Worm (Caenorhabditis elegans) whole organism, L1 larva: ENCODE results near the gene cox-18.
"Not testable (repeated sequence)": the region's sequence is repeated elsewhere in the genome, so short reads cannot be mapped to it uniquely, and the experiment has no call there.

Source experiments
- C04F5.9 ChIP-seq: sonication (generic microtip); optimal IDR thresholded peaks from 2 replicates; lab custom pipeline; 2016; ENCODE audit warnings: missing genetic modification characterization, missing compliant biosample characterization
- C16A3.4 ChIP-seq: fragments of 150-350 bp; optimal IDR thresholded peaks from 2 replicates; lab custom pipeline; 2014; ENCODE audit warnings: missing biosample characterization, missing genetic modification characterization
- aha-1 ChIP-seq: fragments of 150-350 bp; optimal IDR thresholded peaks from 2 replicates; lab custom pipeline; 2014; ENCODE audit warnings: missing biosample characterization, missing genetic modification characterization
- alr-1 ChIP-seq: fragments of 200-800 bp; sonication (Bioruptor generic); optimal IDR thresholded peaks from 2 replicates; lab custom pipeline; 2018; ENCODE audit warnings: borderline replicate concordance, mild to moderate bottlenecking, missing genetic modification characterization, missing compliant biosample characterization
- aly-2 ChIP-seq: fragments of 150-350 bp; optimal IDR thresholded peaks from 2 replicates; lab custom pipeline; 2014; ENCODE audit warnings: missing biosample characterization, missing genetic modification characterization
- blmp-1 ChIP-seq: fragments of 150-350 bp; optimal IDR thresholded peaks from 2 replicates; lab custom pipeline; 2014; ENCODE audit warnings: missing biosample characterization, missing genetic modification characterization
- ceh-8 ChIP-seq: fragments of 200-800 bp; sonication (Bioruptor generic); optimal IDR thresholded peaks from 2 replicates; lab custom pipeline; 2018; ENCODE audit warnings: mild to moderate bottlenecking, missing genetic modification characterization, moderate library complexity, missing compliant biosample characterization
- ceh-82 ChIP-seq, 3 experiments: fragments of 150-350 bp in 1 of 3; sonication (generic microtip) in 2 of 3; optimal IDR thresholded peaks; 2 replicates each; lab custom pipeline; 2014 to 2017; ENCODE audit warnings: missing biosample characterization in 3 of 3, missing genetic modification characterization in 3 of 3
- ceh-88 ChIP-seq: fragments of 200-800 bp; sonication (Bioruptor generic); IDR thresholded peaks from 2 replicates; pipeline ENCODE4 v1.3.6; 2022; ENCODE audit warnings: missing genetic modification characterization, missing compliant biosample characterization
- ceh-90 ChIP-seq: sonication (generic microtip); optimal IDR thresholded peaks from 2 replicates; lab custom pipeline; 2016; ENCODE audit warnings: missing genetic modification characterization, missing compliant biosample characterization
- dpl-1 ChIP-seq, 3 experiments: fragments of 150-350 bp in 2 of 3; sonication (generic microtip) in 1 of 3; optimal IDR thresholded peaks; 2 replicates each; lab custom pipeline; 2014 to 2017; ENCODE audit warnings: missing biosample characterization in 3 of 3, missing genetic modification characterization in 3 of 3, missing genetic modification reagents in 3 of 3
- efl-1 ChIP-seq, 4 experiments: fragments of 150-350 bp; optimal IDR thresholded peaks in 3 of 4; peaks in 1 of 4; 1 replicate in 1 of 4; 2 replicates in 3 of 4; lab custom pipeline; 2014; ENCODE audit warnings: missing biosample characterization in 2 of 4, missing genetic modification characterization in 2 of 4, missing genetic modification reagents in 2 of 4
- efl-3 ChIP-seq: fragments of 200-800 bp; sonication (Bioruptor generic); optimal IDR thresholded peaks from 2 replicates; lab custom pipeline; 2018; ENCODE audit warnings: mild to moderate bottlenecking, missing genetic modification characterization, missing compliant biosample characterization
- egl-13 ChIP-seq: sonication (generic microtip); optimal IDR thresholded peaks from 2 replicates; lab custom pipeline; 2016; ENCODE audit warnings: missing genotype, missing genetic modification reagents, missing genetic modification characterization, missing compliant biosample characterization
- egl-27 ChIP-seq, 2 experiments: fragments of 150-350 bp in 1 of 2; sonication (generic microtip); optimal IDR thresholded peaks; 3 replicates each; lab custom pipeline; 2017 to 2018; ENCODE audit warnings: missing biosample characterization in 2 of 2, missing genetic modification characterization in 2 of 2, missing genetic modification reagents in 2 of 2
- grh-1 ChIP-seq: fragments of 200-800 bp; sonication (Bioruptor generic); IDR thresholded peaks from 2 replicates; pipeline ENCODE4 v1.3.6; 2022; ENCODE audit warnings: missing genetic modification reagents, missing genetic modification characterization, missing compliant biosample characterization
- hlh-4 ChIP-seq: sonication (generic microtip); optimal IDR thresholded peaks from 2 replicates; lab custom pipeline; 2016; ENCODE audit warnings: mild to moderate bottlenecking, missing genetic modification characterization, missing compliant biosample characterization
- irx-1 ChIP-seq: sonication (generic microtip); optimal IDR thresholded peaks from 2 replicates; lab custom pipeline; 2016; ENCODE audit warnings: missing genetic modification characterization, missing compliant biosample characterization
- isw-1 ChIP-seq: fragments of 200-800 bp; sonication (Bioruptor generic); IDR thresholded peaks from 2 replicates; pipeline ENCODE4 v1.3.6; 2022; ENCODE audit warnings: missing genetic modification characterization, missing compliant biosample characterization
- jun-1 ChIP-seq: fragments of 150-350 bp; optimal IDR thresholded peaks from 2 replicates; lab custom pipeline; 2014; ENCODE audit warnings: missing biosample characterization, missing genetic modification reagents, missing genetic modification characterization
- lin-15B ChIP-seq: fragments of 150-350 bp; sonication (generic microtip); optimal IDR thresholded peaks from 3 replicates; lab custom pipeline; 2014; ENCODE audit warnings: missing biosample characterization, missing genetic modification characterization
- lin-35 ChIP-seq, 2 experiments: fragments of 150-350 bp; optimal IDR thresholded peaks; 2 replicates each; lab custom pipeline; 2014; ENCODE audit warnings: missing biosample characterization in 2 of 2, missing genetic modification characterization in 2 of 2, missing genetic modification reagents in 2 of 2
- lin-39 ChIP-seq: fragments of 150-350 bp; optimal IDR thresholded peaks from 2 replicates; lab custom pipeline; 2014; ENCODE audit warnings: missing biosample characterization, missing genetic modification reagents, missing genetic modification characterization
- lir-3 ChIP-seq: sonication (generic microtip); optimal IDR thresholded peaks from 2 replicates; lab custom pipeline; 2016; ENCODE audit warnings: mild to moderate bottlenecking, missing genetic modification characterization, moderate library complexity, missing compliant biosample characterization; ENCODE audit not compliant: poor library complexity
- mab-9 ChIP-seq: fragments of 200-800 bp; sonication (Bioruptor generic); IDR thresholded peaks from 2 replicates; pipeline ENCODE4 v1.3.6; 2022; ENCODE audit warnings: missing genetic modification reagents, missing genetic modification characterization, missing compliant biosample characterization
- mdl-1 ChIP-seq, 2 experiments: fragments of 150-350 bp; optimal IDR thresholded peaks; 2 replicates each; lab custom pipeline; 2014 to 2017; ENCODE audit warnings: missing biosample characterization in 2 of 2, missing genetic modification characterization in 2 of 2, inconsistent platforms in 1 of 2
- mep-1 ChIP-seq: fragments of 150-350 bp; optimal IDR thresholded peaks from 2 replicates; lab custom pipeline; 2014; ENCODE audit warnings: missing biosample characterization, missing genetic modification characterization
- nhr-12 ChIP-seq: sonication (generic microtip); optimal IDR thresholded peaks from 2 replicates; lab custom pipeline; 2017; ENCODE audit warnings: missing biosample characterization, missing genetic modification characterization
- nhr-19 ChIP-seq: fragments of 200-800 bp; sonication (Bioruptor generic); conservative IDR thresholded peaks from 2 replicates; pipeline ENCODE4 v1.3.6; 2022; ENCODE audit warnings: missing genetic modification characterization, missing compliant biosample characterization
- nhr-20 ChIP-seq: sonication (generic microtip); optimal IDR thresholded peaks from 2 replicates; lab custom pipeline; 2016; ENCODE audit warnings: mild to moderate bottlenecking, missing genetic modification characterization, missing compliant biosample characterization
- nhr-47 ChIP-seq: sonication (generic microtip); optimal IDR thresholded peaks from 2 replicates; lab custom pipeline; 2016; ENCODE audit warnings: mild to moderate bottlenecking, missing genetic modification characterization, moderate library complexity, missing compliant biosample characterization
- nhr-84 ChIP-seq: sonication (generic microtip); optimal IDR thresholded peaks from 2 replicates; lab custom pipeline; 2017; ENCODE audit warnings: missing biosample characterization, missing genetic modification characterization
- nhr-85 ChIP-seq: sonication (generic microtip); peaks from one replicate; lab custom pipeline; 2016; ENCODE audit warnings: missing genetic modification characterization, inconsistent platforms, missing compliant biosample characterization
- pag-3 ChIP-seq: sonication (generic microtip); optimal IDR thresholded peaks from 2 replicates; lab custom pipeline; 2017; ENCODE audit warnings: missing genetic modification characterization, mild to moderate bottlenecking, missing compliant biosample characterization, antibody characterized with exemption, borderline replicate concordance; ENCODE audit not compliant: insufficient read depth
- rnt-1 ChIP-seq: sonication (generic microtip); optimal IDR thresholded peaks from 2 replicates; lab custom pipeline; 2016; ENCODE audit warnings: mild to moderate bottlenecking, missing genetic modification characterization, moderate library complexity, missing compliant biosample characterization
- skn-1 ChIP-seq: fragments of 150-350 bp; optimal IDR thresholded peaks from 2 replicates; lab custom pipeline; 2014; ENCODE audit warnings: missing biosample characterization, missing genetic modification characterization
- snpc-4 ChIP-seq: fragments of 150-350 bp; optimal IDR thresholded peaks from 2 replicates; lab custom pipeline; 2014; ENCODE audit warnings: missing biosample characterization, missing genetic modification characterization
- snu-23 ChIP-seq: sonication (generic microtip); optimal IDR thresholded peaks from 2 replicates; lab custom pipeline; 2016; ENCODE audit warnings: missing genetic modification characterization, missing compliant biosample characterization
- sptf-1 ChIP-seq: fragments of 150-350 bp; optimal IDR thresholded peaks from 2 replicates; lab custom pipeline; 2014; ENCODE audit warnings: missing biosample characterization, missing genetic modification characterization
- swsn-7 ChIP-seq: sonication (generic microtip); optimal IDR thresholded peaks from 2 replicates; lab custom pipeline; 2016; ENCODE audit warnings: missing genetic modification characterization, missing compliant biosample characterization
- tbx-2 ChIP-seq: sonication (generic microtip); optimal IDR thresholded peaks from 2 replicates; lab custom pipeline; 2016; ENCODE audit warnings: missing genetic modification characterization, missing compliant biosample characterization
- unc-30 ChIP-seq: sonication (generic microtip); optimal IDR thresholded peaks from 2 replicates; lab custom pipeline; 2017; ENCODE audit warnings: missing biosample characterization, missing genetic modification characterization
- unc-62 ChIP-seq: fragments of 150-350 bp; optimal IDR thresholded peaks from 2 replicates; lab custom pipeline; 2014; ENCODE audit warnings: missing biosample characterization, missing genetic modification reagents, missing genetic modification characterization
- vab-15 ChIP-seq: sonication (generic microtip); optimal IDR thresholded peaks from 2 replicates; lab custom pipeline; 2017; ENCODE audit warnings: missing genotype, mild to moderate bottlenecking, missing genetic modification characterization, missing compliant biosample characterization
- xbp-1 ChIP-seq: sonication (generic microtip); optimal IDR thresholded peaks from 2 replicates; lab custom pipeline; 2016; ENCODE audit warnings: missing genetic modification characterization, missing compliant biosample characterization
- zag-1 ChIP-seq: fragments of 150-350 bp; optimal IDR thresholded peaks from 2 replicates; lab custom pipeline; 2014; ENCODE audit warnings: missing biosample characterization, missing genetic modification characterization

The cox-18 gene

DNA sequence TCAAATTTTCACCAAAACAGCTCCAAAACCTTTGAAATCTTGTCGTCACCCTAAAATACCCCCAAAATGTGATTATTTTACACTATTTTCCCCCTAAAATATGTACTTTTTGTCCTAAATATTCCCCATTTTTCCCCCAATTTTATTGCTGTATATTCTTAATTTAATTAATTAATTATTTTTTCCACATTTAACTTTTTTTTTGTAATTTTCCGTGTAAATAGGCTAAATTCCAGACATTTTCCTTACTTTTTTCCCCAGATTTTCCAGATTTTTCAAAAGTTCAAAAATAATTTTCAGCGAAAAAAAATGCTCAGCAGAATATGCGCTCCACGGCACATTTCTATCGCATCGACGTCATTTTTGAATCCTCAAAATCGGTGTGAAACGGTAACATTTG is at the start of gene cox-18:
cox-18 (plus strand) TSS at position 301 of the 400 bp plus-strand sequence.
- TF ChIP-seq pag-3, result no peak
- TF ChIP-seq, all 84 proteins: peak for 0

DNA sequence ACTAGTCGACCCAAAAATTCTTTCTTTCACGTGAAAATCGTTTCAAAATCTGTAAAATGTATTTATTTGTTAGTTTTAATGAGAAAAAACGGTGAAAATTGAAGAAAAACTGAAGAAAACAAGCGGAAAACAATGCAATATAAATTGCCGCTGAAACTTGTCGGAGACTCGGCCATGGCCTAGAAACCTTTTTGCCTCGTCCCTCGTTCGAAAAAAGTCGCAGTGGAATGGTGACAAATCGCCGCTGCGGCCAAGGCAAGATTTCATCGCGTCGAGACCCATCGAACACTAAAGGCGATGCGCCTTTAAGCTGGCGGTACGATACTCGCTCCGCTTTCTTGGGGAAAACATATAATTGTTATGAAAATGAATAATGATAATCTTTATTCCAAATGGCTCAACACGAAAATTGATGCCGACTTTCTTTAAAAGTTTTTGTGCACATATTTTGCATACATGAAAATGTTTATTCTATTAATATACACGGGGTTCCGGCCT is 45.6 kb upstream of the cox-18 start, which contains the start of gene Y55F3AM.21:
Y55F3AM.21 (minus strand) TSS at position 51 of the 498 bp plus-strand sequence.
- TF ChIP-seq alr-1; pag-3; nhr-84 (tag; lab: Kevin White, UChicago): not testable (repeated sequence)

DNA sequence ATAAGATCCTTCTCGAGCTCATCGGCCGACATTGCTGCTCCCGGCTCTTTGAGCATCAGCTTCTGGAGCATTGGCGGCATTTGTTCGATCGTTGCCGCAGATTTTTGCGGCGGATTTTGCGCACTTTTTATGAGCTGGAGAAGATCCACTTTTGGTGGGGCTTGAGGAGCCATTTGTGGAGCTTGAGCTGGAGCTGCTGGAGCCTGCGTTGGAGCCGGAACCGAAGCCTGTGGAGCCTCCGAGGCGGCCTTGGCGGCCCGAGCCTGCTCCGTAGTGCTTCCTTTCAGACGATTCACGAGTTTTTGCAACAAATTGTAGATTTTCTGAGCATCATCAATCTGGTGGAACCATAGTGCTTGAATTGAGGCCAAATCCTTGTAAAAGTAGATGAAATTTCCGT is 43.3 kb upstream of the cox-18 start:
- TF ChIP-seq unc-30 (tag; lab: Kevin White, UChicago) (no peak), efl-1 (optimal IDR thresholded peaks at IDR 0.05; lab: Kevin White, UChicago) (no peak), efl-1 (GFP tag; optimal IDR thresholded peaks at IDR 0.05 in 1 of 2; lab: Kevin White, UChicago) (peak in 1 of 2 experiments; percentile 10), aha-1 (tag; lab: Kevin White, UChicago) (no peak)

DNA sequence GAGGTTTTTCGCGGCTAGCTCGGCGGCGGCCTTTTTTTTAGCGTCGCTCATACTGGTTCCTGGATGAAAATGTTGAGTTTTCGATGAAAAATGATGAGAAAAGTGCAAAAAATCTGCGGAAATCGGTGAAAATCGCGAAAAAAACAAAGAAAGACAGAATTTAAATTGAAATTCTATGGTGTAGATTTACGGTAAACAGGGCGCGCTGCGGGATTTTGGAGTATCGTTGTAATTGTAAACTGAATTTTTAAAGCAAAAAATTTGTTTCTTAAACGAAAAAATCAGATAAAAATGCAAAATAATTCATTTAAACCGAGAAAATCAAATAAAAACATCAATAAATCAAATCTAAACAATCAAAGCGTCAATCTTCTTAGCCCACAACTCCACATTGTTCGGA is 42.5 kb upstream of the cox-18 start, which contains the start of gene dcap-1:
dcap-1 (minus strand) TSS at position 59 of the 400 bp plus-strand sequence.
- TF ChIP-seq rnt-1 (peak; percentile 6), nhr-12 (tag; lab: Kevin White, UChicago) (no peak), mab-9 (no peak), swsn-7 (tag; lab: Kevin White, UChicago) (peak; percentile 31), mdl-1 (tag; optimal IDR thresholded peaks at IDR 0.05; lab: Kevin White, UChicago) (no peak), xbp-1 (tag; lab: Kevin White, UChicago) (peak; percentile 37), nhr-19 (GFP tag; lab: Robert Waterston, UW) (0 out of 2 replicates have a peak, but pooled peaks have one; percentile 20), ceh-82 (tag; optimal IDR thresholded peaks at IDR 0.05; lab: Kevin White, UChicago) (peak in 2 of 3 experiments; percentile 36 to 53), skn-1 (no peak), efl-3 (GFP tag; lab: Kevin White, UChicago) (no peak), C04F5.9 (peak; percentile 45), aly-2 (tag; lab: Kevin White, UChicago) (peak; percentile 7), tbx-2 (peak; percentile 29), ceh-88 (GFP tag; lab: Robert Waterston, UW) (no peak), lin-39 (tag; lab: Kevin White, UChicago) (no peak), egl-27 (tag; optimal IDR thresholded peaks at IDR 0.05; lab: Kevin White, UChicago) (no peak), nhr-20 (tag; lab: Kevin White, UChicago) (peak; percentile 2), blmp-1 (tag; lab: Kevin White, UChicago) (peak; percentile 21), unc-62 (no peak), mep-1 (tag; lab: Kevin White, UChicago) (no peak), lin-15B (tag; lab: Kevin White, UChicago) (peak; percentile 2), lin-35 (GFP tag; optimal IDR thresholded peaks at IDR 0.05; lab: Kevin White, UChicago) (peak; percentile 46 to 59), egl-13 (tag; lab: Kevin White, UChicago) (no peak), nhr-85 (tag; lab: Kevin White, UChicago) (peak; percentile 74), vab-15 (no peak), lir-3 (no peak), isw-1 (GFP tag; lab: Robert Waterston, UW) (peak; percentile 20; the same call in 1 of the 2 replicates), grh-1 (GFP tag; lab: Robert Waterston, UW) (no peak), ceh-8 (GFP tag; lab: Kevin White, UChicago) (no peak), dpl-1 (GFP tag; optimal IDR thresholded peaks at IDR 0.05; lab: Kevin White, UChicago) (peak; percentile 26 to 62 (median 47)), C16A3.4 (peak; percentile 12), snpc-4 (peak; percentile 19), jun-1 (tag; lab: Kevin White, UChicago) (no peak), nhr-47 (tag; lab: Kevin White, UChicago) (peak; percentile 51), sptf-1 (tag; lab: Kevin White, UChicago) (no peak), snu-23 (peak; percentile 53), zag-1 (tag; lab: Kevin White, UChicago) (no peak), irx-1 (tag; lab: Kevin White, UChicago) (no peak), hlh-4 (tag; lab: Kevin White, UChicago) (no peak), ceh-90 (tag; lab: Kevin White, UChicago) (no peak)
